Worm (Caenorhabditis elegans) whole organism, L2 larva: Measurements from ENCODE around the gene srj-19.
"Not testable (repeated sequence)": the region's sequence is repeated elsewhere in the genome, so short reads cannot be mapped to it uniquely, and the experiment has no call there.

Experiments used
- ZK546.5 ChIP-seq: sonication (generic microtip); optimal IDR thresholded peaks from 2 replicates; lab custom pipeline; 2017; ENCODE audit warnings: missing biosample characterization, missing genetic modification characterization
- alr-1 ChIP-seq: fragments of 150-350 bp; optimal IDR thresholded peaks from 2 replicates; lab custom pipeline; 2014; ENCODE audit warnings: missing biosample characterization, missing genetic modification characterization
- crh-2 ChIP-seq: sonication (generic microtip); optimal IDR thresholded peaks from 2 replicates; lab custom pipeline; 2017; ENCODE audit warnings: missing biosample characterization, missing genetic modification characterization
- fos-1 ChIP-seq: fragments of 150-350 bp; optimal IDR thresholded peaks from 2 replicates; lab custom pipeline; 2014; ENCODE audit warnings: missing biosample characterization, missing genetic modification characterization
- lin-39 ChIP-seq: fragments of 150-350 bp; optimal IDR thresholded peaks from 2 replicates; lab custom pipeline; 2014; ENCODE audit warnings: missing biosample characterization, missing genetic modification reagents, missing genetic modification characterization
- nhr-12 ChIP-seq: fragments of 150-350 bp; optimal IDR thresholded peaks from 2 replicates; lab custom pipeline; 2014; ENCODE audit warnings: missing biosample characterization, missing genetic modification characterization
- nhr-129 ChIP-seq: fragments of 150-350 bp; optimal IDR thresholded peaks from 2 replicates; lab custom pipeline; 2014; ENCODE audit warnings: missing biosample characterization, missing genetic modification characterization
- nhr-237 ChIP-seq: fragments of 150-350 bp; optimal IDR thresholded peaks from 2 replicates; lab custom pipeline; 2014; ENCODE audit warnings: missing biosample characterization, missing genetic modification characterization
- snpc-4 ChIP-seq: fragments of 150-350 bp; optimal IDR thresholded peaks from 2 replicates; lab custom pipeline; 2014; ENCODE audit warnings: missing biosample characterization, missing genetic modification characterization
- ztf-1 ChIP-seq: fragments of 200-800 bp; sonication (Bioruptor generic); conservative IDR thresholded peaks from 2 replicates; pipeline ENCODE4 v1.3.6; 2022; ENCODE audit warnings: missing genetic modification characterization, missing compliant biosample characterization

srj-19 gene

ce11 chrV:2565525-2565924 is 5.0 kb downstream of the srj-19 start, which contains the start of gene Y45G12C.1:
Gene Y45G12C.1 (plus strand): TSS chrV:2565683.
- TF ChIP-seq nhr-12 (tag; lab: Kevin White, UChicago) = no peak
- peak; percentile 69 for TF ChIP-seq fos-1
- TF ChIP-seq crh-2 = peak; percentile 21
- no peak for TF ChIP-seq ztf-1 (GFP tag; lab: Robert Waterston, UW)

- TF ChIP-seq nhr-129, nhr-237, ZK546.5: not testable (repeated sequence)
- TF ChIP-seq, all 48 proteins: peak for 0; not testable (repeated sequence) for 48
Observed at ce11 chrV:2561390-2561789, 9.2 kb downstream of the srj-19 start, which contains the start of gene gst-10. Gene gst-10 (plus strand): TSS chrV:2561690.

ce11 chrV:2536309-2536708 is 34.2 kb downstream of the srj-19 start, which contains the start of gene Y45G12C.10:
Gene Y45G12C.10 (minus strand): TSS chrV:2536409.
- not testable (repeated sequence) for TF ChIP-seq snpc-4, lin-39, alr-1 (tag; lab: Kevin White, UChicago)
